Fruit fly (Drosophila melanogaster): ENCODE measurements around the gene RPA2.

dm6 chr2L:20878463-20878862 lies 47.5 kb downstream of the RPA2 start:
- no peak for TF ChIP-seq CG14050 (GFP tag; IDR thresholded peaks at IDR 0.05)
- no peak for TF ChIP-seq tap (tag; optimal IDR thresholded peaks at IDR 0.05)
- no peak for TF ChIP-seq Mes4 (GFP tag; optimal IDR thresholded peaks at IDR 0.05)
- no peak for TF ChIP-seq ap (GFP tag; IDR thresholded peaks at IDR 0.05)
- no peak for TF ChIP-seq sob (GFP tag; IDR thresholded peaks at IDR 0.05)
